Worm (Caenorhabditis elegans): Measurements from ENCODE around the gene C15B12.1.

ce11 chrX:6519473-6519872 lies 42.9 kb downstream of the C15B12.1 start:
- TF ChIP-seq lsy-2 (tag; optimal IDR thresholded peaks at IDR 0.05) (no peak), jun-1 (tag; optimal IDR thresholded peaks at IDR 0.05) (no peak), nhr-12 (tag; optimal IDR thresholded peaks at IDR 0.05) (no peak), ama-1 (optimal IDR thresholded peaks at IDR 0.05) (no peak), nhr-90 (tag; optimal IDR thresholded peaks at IDR 0.05; ENCODE audit: poor library complexity) (no peak), sox-4 (tag; optimal IDR thresholded peaks at IDR 0.05) (no peak), sptf-1 (tag; optimal IDR thresholded peaks at IDR 0.05) (no peak), nhr-85 (tag) (no peak), ceh-63 (GFP tag; optimal IDR thresholded peaks at IDR 0.05) (no peak), snpc-4 (tag; optimal IDR thresholded peaks at IDR 0.05) (no peak)
